Worm (Caenorhabditis elegans) whole organism, L4 larva: ENCODE measurements around the gene T05A8.11.

Experiments used
- ama-1 ChIP-seq: fragments of 150-350 bp; optimal IDR thresholded peaks from 2 replicates; lab custom pipeline; 2014; ENCODE audit warnings: inconsistent platforms, mixed read lengths
- lin-15B ChIP-seq: fragments of 150-350 bp; sonication (generic microtip); optimal IDR thresholded peaks from 3 replicates; lab custom pipeline; 2014; ENCODE audit warnings: missing biosample characterization, missing genetic modification characterization
- nhr-28 ChIP-seq: fragments of 150-350 bp; optimal IDR thresholded peaks from 2 replicates; lab custom pipeline; 2014; ENCODE audit warnings: missing biosample characterization, missing genetic modification characterization
- nhr-6 ChIP-seq: fragments of 150-350 bp; optimal IDR thresholded peaks from 2 replicates; lab custom pipeline; 2014; ENCODE audit warnings: missing biosample characterization, missing genetic modification characterization

DNA sequence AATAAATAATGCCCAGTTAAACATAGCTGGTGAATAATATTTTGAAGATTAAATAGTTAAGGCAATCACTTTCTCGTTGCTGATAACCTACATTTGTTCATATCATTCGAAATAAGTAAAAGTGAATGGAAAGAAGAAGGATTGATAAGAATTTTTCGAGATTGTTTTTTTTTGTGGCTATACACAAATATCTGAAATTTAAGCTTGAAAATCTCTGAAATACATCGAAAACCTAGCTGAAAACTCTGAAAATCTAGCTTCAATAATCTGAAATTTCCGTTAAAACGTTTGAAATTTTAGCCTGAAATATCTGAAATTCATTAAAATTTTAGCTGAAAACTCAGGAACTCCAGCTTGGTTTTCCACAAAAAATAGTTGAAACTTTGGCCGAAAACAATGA lies 14.2 kb upstream of the T05A8.11 start, which contains the start of gene T05A8.6:
- TF ChIP-seq lin-15B (tag; lab: Kevin White, UChicago) (no peak), ama-1 (lab: Kevin White, UChicago) (no peak), nhr-6 (tag; lab: Kevin White, UChicago) (no peak), nhr-28 (tag; lab: Kevin White, UChicago) (no peak)
